Worm (Caenorhabditis elegans) whole organism, L4/young adult: ENCODE data around the gene tin-9.2.

Experiments used
- W03F9.2 ChIP-seq: fragments of 150-350 bp; optimal IDR thresholded peaks from 2 replicates; lab custom pipeline; 2014; ENCODE audit warnings: missing biosample characterization, missing genetic modification characterization
- him-1 ChIP-seq: sonication (generic microtip); optimal IDR thresholded peaks from 2 replicates; lab custom pipeline; 2016; ENCODE audit warnings: missing genotype, missing genetic modification reagents, missing genetic modification characterization, missing compliant biosample characterization

- TF ChIP-seq W03F9.2 (tag; lab: Kevin White, UChicago) (no peak), him-1 (tag; lab: Kevin White, UChicago) (no peak)
Measured at ce11 chrIV:13086705-13087104, 12.1 kb upstream of the tin-9.2 start, which contains the start of gene spin-2.
